Fruit fly (Drosophila melanogaster) whole organism, prepupa: Measurements from ENCODE around the gene chinmo.

ENCODE experiments used
- Blimp-1 ChIP-seq: fragments of 200-800 bp; sonication (Bioruptor generic); optimal IDR thresholded peaks from 3 replicates; lab custom pipeline; 2017; ENCODE audit warnings: missing biosample characterization, missing genetic modification characterization, mild to moderate bottlenecking, moderate library complexity, missing genetic modification reagents
- CG10631 ChIP-seq: fragments of 200-800 bp; sonication (Bioruptor generic); optimal IDR thresholded peaks from 2 replicates; lab custom pipeline; 2016; ENCODE audit warnings: missing biosample characterization, missing genetic modification characterization
- CG10669 ChIP-seq: fragments of 200-800 bp; sonication (Bioruptor generic); optimal IDR thresholded peaks from 3 replicates; lab custom pipeline; 2018; ENCODE audit warnings: missing biosample characterization, mild to moderate bottlenecking, missing genetic modification characterization, moderate library complexity
- CG11762 ChIP-seq: fragments of 200-800 bp; sonication (Bioruptor generic); optimal IDR thresholded peaks from 3 replicates; lab custom pipeline; 2016; ENCODE audit warnings: missing biosample characterization, missing genetic modification characterization; ENCODE audit not compliant: insufficient read depth
- CG11902 ChIP-seq: fragments of 200-800 bp; sonication (Bioruptor generic); optimal IDR thresholded peaks from 3 replicates; lab custom pipeline; 2016; ENCODE audit warnings: missing biosample characterization, missing genetic modification characterization
- CG15336 ChIP-seq: fragments of 200-800 bp; sonication (Bioruptor generic); IDR thresholded peaks from 2 replicates; pipeline ENCODE4 v1.3.6; 2022; ENCODE audit warnings: missing biosample characterization, missing genetic modification characterization
- CG1621 ChIP-seq: fragments of 200-800 bp; sonication (Bioruptor generic); optimal IDR thresholded peaks from 3 replicates; lab custom pipeline; 2018; ENCODE audit warnings: missing biosample characterization, mild to moderate bottlenecking, missing genetic modification characterization
- CG16779 ChIP-seq: fragments of 200-800 bp; sonication (Bioruptor generic); optimal IDR thresholded peaks from 3 replicates; lab custom pipeline; 2017; ENCODE audit warnings: missing biosample characterization, mild to moderate bottlenecking, missing genetic modification characterization
- CG3032 ChIP-seq: fragments of 200-800 bp; optimal IDR thresholded peaks from 2 replicates; lab custom pipeline; 2019; ENCODE audit warnings: missing biosample characterization, mild to moderate bottlenecking, missing genetic modification characterization, moderate library complexity
- CG31627 ChIP-seq: fragments of 200-800 bp; sonication (Bioruptor generic); optimal IDR thresholded peaks from 3 replicates; lab custom pipeline; 2016; ENCODE audit warnings: missing biosample characterization, missing genetic modification characterization
- CG32006 ChIP-seq: fragments of 200-800 bp; sonication (Bioruptor generic); optimal IDR thresholded peaks from 3 replicates; lab custom pipeline; 2017; ENCODE audit warnings: missing biosample characterization, mild to moderate bottlenecking, missing genetic modification characterization
- CG34406 ChIP-seq: fragments of 200-800 bp; sonication (Bioruptor generic); optimal IDR thresholded peaks from 3 replicates; lab custom pipeline; 2016; ENCODE audit warnings: missing biosample characterization, missing genetic modification characterization
- CG4318 ChIP-seq: fragments of 200-800 bp; sonication (Bioruptor generic); optimal IDR thresholded peaks from 3 replicates; lab custom pipeline; 2017; ENCODE audit warnings: missing biosample characterization, mild to moderate bottlenecking, missing genetic modification characterization
- CG6163 ChIP-seq: fragments of 200-800 bp; sonication (Bioruptor generic); IDR thresholded peaks from 3 replicates; pipeline ENCODE4 v1.3.6; 2022; ENCODE audit warnings: missing biosample characterization, missing genetic modification characterization
- CG6276 ChIP-seq: fragments of 200-800 bp; sonication (Bioruptor generic); optimal IDR thresholded peaks from 2 replicates; lab custom pipeline; 2017; ENCODE audit warnings: missing biosample characterization, mild to moderate bottlenecking, missing genetic modification characterization
- CG6792 ChIP-seq: fragments of 200-800 bp; sonication (Bioruptor generic); optimal IDR thresholded peaks from 3 replicates; lab custom pipeline; 2016; ENCODE audit warnings: missing biosample characterization, missing genetic modification characterization
- CG6808 ChIP-seq: fragments of 200-800 bp; sonication (Bioruptor generic); optimal IDR thresholded peaks from 3 replicates; lab custom pipeline; 2017; ENCODE audit warnings: missing biosample characterization, missing genetic modification characterization, mild to moderate bottlenecking, moderate library complexity, missing genetic modification reagents
- CG6854 ChIP-seq: fragments of 200-800 bp; sonication (Bioruptor generic); optimal IDR thresholded peaks from 2 replicates; lab custom pipeline; 2017; ENCODE audit warnings: missing biosample characterization, mild to moderate bottlenecking, missing genetic modification characterization
- CG7368 ChIP-seq: fragments of 200-800 bp; sonication (Bioruptor generic); optimal IDR thresholded peaks from 3 replicates; lab custom pipeline; 2016; ENCODE audit warnings: missing biosample characterization, missing genetic modification characterization
- CG8119 ChIP-seq: fragments of 200-800 bp; sonication (Bioruptor generic); IDR thresholded peaks from 3 replicates; pipeline ENCODE4 v1.3.6; 2022; ENCODE audit warnings: missing biosample characterization, missing genetic modification characterization
- CG8319 ChIP-seq: fragments of 200-800 bp; sonication (Bioruptor generic); optimal IDR thresholded peaks from 3 replicates; lab custom pipeline; 2016; ENCODE audit warnings: missing biosample characterization, missing genetic modification characterization
- Eip78C ChIP-seq: fragments of 200-800 bp; sonication (Bioruptor generic); peaks from one replicate; lab custom pipeline; 2016; ENCODE audit warnings: missing biosample characterization, missing genetic modification characterization
- Eip93F ChIP-seq: fragments of 200-800 bp; sonication (Bioruptor generic); optimal IDR thresholded peaks from 2 replicates; lab custom pipeline; 2016; ENCODE audit warnings: missing biosample characterization, mild to moderate bottlenecking, missing genetic modification characterization
- Ets21C ChIP-seq: fragments of 200-800 bp; sonication (Bioruptor generic); optimal IDR thresholded peaks from 3 replicates; lab custom pipeline; 2016; ENCODE audit warnings: missing biosample characterization, missing genetic modification characterization
- Gug ChIP-seq: fragments of 200-800 bp; sonication (Bioruptor generic); IDR thresholded peaks from 2 replicates; pipeline ENCODE4 v1.3.6; 2022; ENCODE audit warnings: missing biosample characterization, missing genetic modification characterization
- Hr38 ChIP-seq: sonication (Bioruptor generic); optimal IDR thresholded peaks from 2 replicates; lab custom pipeline; 2016; ENCODE audit warnings: missing biosample characterization, missing genetic modification characterization
- Hr4 ChIP-seq: fragments of 200-800 bp; sonication (Bioruptor generic); optimal IDR thresholded peaks from 3 replicates; lab custom pipeline; 2016; ENCODE audit warnings: missing biosample characterization, missing genetic modification characterization
- Met ChIP-seq: fragments of 200-800 bp; sonication (Bioruptor generic); optimal IDR thresholded peaks from 3 replicates; lab custom pipeline; 2016; ENCODE audit warnings: missing biosample characterization, missing genetic modification characterization
- OdsH ChIP-seq: fragments of 200-800 bp; sonication (Bioruptor generic); optimal IDR thresholded peaks from 3 replicates; lab custom pipeline; 2016; ENCODE audit warnings: missing biosample characterization, missing genetic modification characterization
- Smox ChIP-seq: fragments of 200-800 bp; sonication (Bioruptor generic); optimal IDR thresholded peaks from 3 replicates; lab custom pipeline; 2016; ENCODE audit warnings: missing biosample characterization, missing genetic modification characterization
- Sox102F ChIP-seq: fragments of 200-800 bp; sonication (Bioruptor generic); optimal IDR thresholded peaks from 2 replicates; lab custom pipeline; 2016; ENCODE audit warnings: missing biosample characterization, mild to moderate bottlenecking, missing genetic modification characterization
- Sox14 ChIP-seq: fragments of 200-800 bp; sonication (Bioruptor generic); optimal IDR thresholded peaks from 3 replicates; lab custom pipeline; 2016; ENCODE audit warnings: missing biosample characterization, missing genetic modification characterization
- achi ChIP-seq: fragments of 200-800 bp; sonication (Bioruptor generic); optimal IDR thresholded peaks from 3 replicates; lab custom pipeline; 2016; ENCODE audit warnings: missing biosample characterization, missing genetic modification characterization
- acj6 ChIP-seq: fragments of 200-800 bp; sonication (Bioruptor generic); optimal IDR thresholded peaks from 3 replicates; lab custom pipeline; 2016; ENCODE audit warnings: missing biosample characterization, missing genetic modification characterization
- dac ChIP-seq: fragments of 200-800 bp; sonication (Bioruptor generic); optimal IDR thresholded peaks from 2 replicates; lab custom pipeline; 2017; ENCODE audit warnings: missing biosample characterization, mild to moderate bottlenecking, missing genetic modification characterization
- dsx ChIP-seq: fragments of 200-800 bp; optimal IDR thresholded peaks from 3 replicates; lab custom pipeline; 2019; ENCODE audit warnings: missing biosample characterization, mild to moderate bottlenecking, missing genetic modification characterization, moderate library complexity; ENCODE audit not compliant: poor library complexity, severe bottlenecking
- eg ChIP-seq: fragments of 200-800 bp; sonication (Bioruptor generic); IDR thresholded peaks from 3 replicates; pipeline ENCODE4 v1.3.6; 2022; ENCODE audit warnings: missing biosample characterization, missing genetic modification characterization
- esn ChIP-seq: fragments of 200-800 bp; sonication (Bioruptor generic); optimal IDR thresholded peaks from 2 replicates; lab custom pipeline; 2016; ENCODE audit warnings: missing biosample characterization, mild to moderate bottlenecking, missing genetic modification characterization, moderate library complexity
- fd59A ChIP-seq: fragments of 200-800 bp; sonication (Bioruptor generic); optimal IDR thresholded peaks from 2 replicates; lab custom pipeline; 2017; ENCODE audit warnings: missing biosample characterization, mild to moderate bottlenecking, missing genetic modification characterization, missing genetic modification reagents
- fd85E ChIP-seq: fragments of 200-800 bp; sonication (Bioruptor generic); optimal IDR thresholded peaks from 3 replicates; lab custom pipeline; 2016; ENCODE audit warnings: missing biosample characterization, missing genetic modification characterization
- fkh ChIP-seq: fragments of 200-800 bp; sonication (Bioruptor generic); optimal IDR thresholded peaks from 3 replicates; lab custom pipeline; 2017; ENCODE audit warnings: missing biosample characterization, mild to moderate bottlenecking, missing genetic modification characterization, moderate library complexity
- pdm3 ChIP-seq: fragments of 200-800 bp; sonication (Bioruptor generic); optimal IDR thresholded peaks from 3 replicates; lab custom pipeline; 2016; ENCODE audit warnings: missing biosample characterization, missing genetic modification characterization
- salr ChIP-seq, 2 experiments: fragments of 200-800 bp; sonication (Bioruptor generic); optimal IDR thresholded peaks; 3 replicates each; lab custom pipeline; 2016 to 2018; ENCODE audit warnings: missing biosample characterization in 2 of 2, missing genetic modification characterization in 2 of 2, mild to moderate bottlenecking in 1 of 2
- spab ChIP-seq: fragments of 200-800 bp; sonication (Bioruptor generic); optimal IDR thresholded peaks from 2 replicates; lab custom pipeline; 2017; ENCODE audit warnings: missing biosample characterization, mild to moderate bottlenecking, missing genetic modification characterization, missing genetic modification reagents
- ss ChIP-seq, 2 experiments: fragments of 200-800 bp; sonication (Bioruptor generic); optimal IDR thresholded peaks; 2 replicates in 1 of 2; 3 replicates in 1 of 2; lab custom pipeline; 2017 to 2018; ENCODE audit warnings: mild to moderate bottlenecking in 2 of 2, missing biosample characterization in 2 of 2, missing genetic modification characterization in 2 of 2, moderate library complexity in 1 of 2
- svp ChIP-seq: fragments of 200-800 bp; sonication (Bioruptor generic); peaks from one replicate; lab custom pipeline; 2016; ENCODE audit warnings: missing biosample characterization, missing genetic modification characterization
- topi ChIP-seq: fragments of 200-800 bp; sonication (Bioruptor generic); optimal IDR thresholded peaks from 3 replicates; lab custom pipeline; 2016; ENCODE audit warnings: missing biosample characterization, missing genetic modification characterization
- vri ChIP-seq: fragments of 200-800 bp; sonication (Bioruptor generic); optimal IDR thresholded peaks from 3 replicates; lab custom pipeline; 2016; ENCODE audit warnings: missing biosample characterization, mild to moderate bottlenecking, missing genetic modification characterization

The chinmo gene

dm6 chr2L:1737057-1737581, 86.1 kb downstream of the chinmo start (continued):
- peak; percentile 47 for TF ChIP-seq fd59A (GFP tag; lab: Kevin White, UChicago)
- peak; percentile 25 for TF ChIP-seq dsx
- peak; percentile 65 for TF ChIP-seq spab (GFP tag; lab: Kevin White, UChicago)
- TF ChIP-seq fkh = peak; percentile 45
- TF ChIP-seq Sox102F (GFP tag; lab: Kevin White, UChicago) = peak; percentile 74
- peak; percentile 83 for TF ChIP-seq svp (GFP tag; lab: Kevin White, UChicago)
- peak; percentile 97 for TF ChIP-seq CG15336
- TF ChIP-seq Ets21C (GFP tag; lab: Kevin White, UChicago) = peak; percentile 43
- TF ChIP-seq CG6854 (GFP tag; lab: Kevin White, UChicago) = no peak
- TF ChIP-seq CG34406 (GFP tag; lab: Kevin White, UChicago) = peak; percentile 79
- TF ChIP-seq CG16779 = peak; percentile 81
- peak; percentile 91 for TF ChIP-seq CG6792 (GFP tag; lab: Kevin White, UChicago)
- TF ChIP-seq CG7368 (GFP tag; lab: Kevin White, UChicago) = peak; percentile 88
- TF ChIP-seq vri (GFP tag; lab: Kevin White, UChicago) = peak; percentile 52
- TF ChIP-seq CG6276 = peak; percentile 95
- TF ChIP-seq CG11902 (GFP tag; lab: Kevin White, UChicago) = peak; percentile 72
- peak; percentile 60 for TF ChIP-seq fd85E (GFP tag; lab: Kevin White, UChicago)
- peak; percentile 92 for TF ChIP-seq Sox14 (GFP tag; lab: Kevin White, UChicago)
- peak; percentile 97 for TF ChIP-seq CG8119 (GFP tag; lab: Robert Waterston, UW)
- TF ChIP-seq CG11762 = peak; percentile 90
- TF ChIP-seq Hr4 = peak; percentile 99
- peak; percentile 51 for TF ChIP-seq CG6808 (GFP tag; lab: Kevin White, UChicago)
- peak; percentile 58 for TF ChIP-seq Smox (GFP tag; lab: Kevin White, UChicago)
- TF ChIP-seq pdm3 (GFP tag; lab: Kevin White, UChicago) = peak; percentile 94
- TF ChIP-seq topi = peak; percentile 74
- peak; percentile 76 for TF ChIP-seq CG31627 (GFP tag; lab: Kevin White, UChicago)
- TF ChIP-seq CG6163 = peak; percentile 88
- TF ChIP-seq esn (GFP tag; lab: Kevin White, UChicago) = peak; percentile 81
- peak in 1 of 2 experiments; percentile 65 for TF ChIP-seq ss (GFP tag; optimal IDR thresholded peaks at IDR 0.05; lab: Kevin White, UChicago)
- peak; percentile 97 for TF ChIP-seq CG4318 (GFP tag; lab: Kevin White, UChicago)
- TF ChIP-seq CG1621 (tag; lab: Kevin White, UChicago) = peak; percentile 90
- TF ChIP-seq Eip93F = no peak
- peak; percentile 92 for TF ChIP-seq acj6 (GFP tag; lab: Kevin White, UChicago)
- TF ChIP-seq CG8319 (GFP tag; lab: Kevin White, UChicago) = peak; percentile 83
- TF ChIP-seq Met (GFP tag; lab: Kevin White, UChicago) = peak; percentile 73
- peak; percentile 99 for TF ChIP-seq CG32006 (GFP tag; lab: Kevin White, UChicago)
- TF ChIP-seq CG10631 = peak; percentile 93
- peak; percentile 94 for TF ChIP-seq achi (GFP tag; lab: Kevin White, UChicago)
- peak; percentile 68 for TF ChIP-seq CG3032 (tag; lab: Kevin White, UChicago)
- TF ChIP-seq, all 60 proteins: peak for 57

- TF ChIP-seq CG6163 = peak; percentile 40; the same call in 1 of the 3 replicates
- TF ChIP-seq esn (GFP tag; lab: Kevin White, UChicago) = peak; percentile 16
- TF ChIP-seq CG6276 = peak; percentile 42
- no peak for TF ChIP-seq Hr38
- no peak for TF ChIP-seq CG7368 (GFP tag; lab: Kevin White, UChicago)
- no peak for TF ChIP-seq ss (GFP tag; optimal IDR thresholded peaks at IDR 0.05; lab: Kevin White, UChicago)
- peak in 1 of 2 experiments; percentile 26 for TF ChIP-seq salr (GFP tag; optimal IDR thresholded peaks at IDR 0.05; lab: Kevin White, UChicago)
- peak; percentile 32 for TF ChIP-seq OdsH (GFP tag; lab: Kevin White, UChicago)
- TF ChIP-seq Gug (GFP tag; lab: Robert Waterston, UW) = peak; percentile 29; the same call in 1 of the 2 replicates
- no peak for TF ChIP-seq dsx
- no peak for TF ChIP-seq CG16779
- peak; percentile 67; the same call in 2 of the 3 replicates for TF ChIP-seq eg
- no peak for TF ChIP-seq CG10669
- TF ChIP-seq CG11902 (GFP tag; lab: Kevin White, UChicago) = no peak
- TF ChIP-seq CG6792 (GFP tag; lab: Kevin White, UChicago) = no peak
- no peak for TF ChIP-seq Blimp-1 (GFP tag; lab: Kevin White, UChicago)
- no peak for TF ChIP-seq fd85E (GFP tag; lab: Kevin White, UChicago)
- no peak for TF ChIP-seq Smox (GFP tag; lab: Kevin White, UChicago)
- peak; percentile 84 for TF ChIP-seq Eip78C
- peak; percentile 27 for TF ChIP-seq Sox14 (GFP tag; lab: Kevin White, UChicago)
- peak; percentile 2 for TF ChIP-seq acj6 (GFP tag; lab: Kevin White, UChicago)
- TF ChIP-seq dac (GFP tag; lab: Kevin White, UChicago) = no peak
- peak; percentile 50 for TF ChIP-seq CG4318 (GFP tag; lab: Kevin White, UChicago)
These were observed 87.0 kb downstream of the chinmo start for dm6 chr2L:1738054-1738453.
